Worm (Caenorhabditis elegans): ENCODE data around the gene srh-35.

Gene srh-35

ce11 chrV:449130-449529, at the start of gene srh-35:
srh-35 (minus strand) TSS chrV:449230.
- TF ChIP-seq cog-1 (tag; optimal IDR thresholded peaks at IDR 0.05) (no peak), ztf-23 (GFP tag; IDR thresholded peaks at IDR 0.05) (no peak), T22C8.4 (GFP tag; IDR thresholded peaks at IDR 0.05) (no peak), tab-1 (GFP tag; IDR thresholded peaks at IDR 0.05) (no peak)

ce11 chrV:497399-497798, 48.4 kb upstream of the srh-35 start, which contains the start of gene T01G6.1:
T01G6.1 (plus strand) TSS chrV:497699.
- no peak for TF ChIP-seq ref-1 (GFP tag; conservative IDR thresholded peaks at IDR 0.05)
- no peak for TF ChIP-seq cog-1 (tag; optimal IDR thresholded peaks at IDR 0.05)
- no peak for TF ChIP-seq T22C8.4 (GFP tag; IDR thresholded peaks at IDR 0.05)
- TF ChIP-seq tab-1 (GFP tag; IDR thresholded peaks at IDR 0.05), result no peak
- no peak for TF ChIP-seq med-1 (GFP tag; optimal IDR thresholded peaks at IDR 0.05; ENCODE audit: insufficient read depth)
- TF ChIP-seq klf-2 (GFP tag; conservative IDR thresholded peaks at IDR 0.05), result no peak
- TF ChIP-seq ztf-23 (GFP tag; IDR thresholded peaks at IDR 0.05), result no peak
- TF ChIP-seq flt-1 (GFP tag; IDR thresholded peaks at IDR 0.05), result no peak
- TF ChIP-seq ztf-29 (GFP tag; IDR thresholded peaks at IDR 0.05), result no peak

- TF ChIP-seq cog-1 (tag; optimal IDR thresholded peaks at IDR 0.05) (no peak), T22C8.4 (GFP tag; IDR thresholded peaks at IDR 0.05) (0 out of 2 replicates have a peak, but pooled peaks have one; percentile 29)
Observed at ce11 chrV:494284-494683, 45.3 kb upstream of the srh-35 start, which contains the start of gene nhr-131. nhr-131 (plus strand) TSS chrV:494370.

ce11 chrV:491432-491831, 42.4 kb upstream of the srh-35 start, which contains the start of gene str-196:
str-196 (plus strand) TSS chrV:491732.
- no peak for TF ChIP-seq tab-1 (GFP tag; IDR thresholded peaks at IDR 0.05)
- no peak for TF ChIP-seq T22C8.4 (GFP tag; IDR thresholded peaks at IDR 0.05)
- TF ChIP-seq flt-1 (GFP tag; IDR thresholded peaks at IDR 0.05), result no peak
- TF ChIP-seq ztf-23 (GFP tag; IDR thresholded peaks at IDR 0.05), result no peak
- TF ChIP-seq ref-1 (GFP tag; conservative IDR thresholded peaks at IDR 0.05), result no peak
- TF ChIP-seq med-1 (GFP tag; optimal IDR thresholded peaks at IDR 0.05; ENCODE audit: insufficient read depth), result no peak
- no peak for TF ChIP-seq ztf-29 (GFP tag; IDR thresholded peaks at IDR 0.05)
- no peak for TF ChIP-seq klf-2 (GFP tag; conservative IDR thresholded peaks at IDR 0.05)
- no peak for TF ChIP-seq cog-1 (tag; optimal IDR thresholded peaks at IDR 0.05)

ce11 chrV:489320-489719, 40.3 kb upstream of the srh-35 start, which contains the start of gene nhr-106:
nhr-106 (plus strand) TSS chrV:489620.
- TF ChIP-seq klf-2 (GFP tag; conservative IDR thresholded peaks at IDR 0.05) (no peak), med-1 (GFP tag; optimal IDR thresholded peaks at IDR 0.05; ENCODE audit: insufficient read depth) (no peak), ztf-23 (GFP tag; IDR thresholded peaks at IDR 0.05) (no peak), ztf-29 (GFP tag; IDR thresholded peaks at IDR 0.05) (no peak), T22C8.4 (GFP tag; IDR thresholded peaks at IDR 0.05) (no peak), cog-1 (tag; optimal IDR thresholded peaks at IDR 0.05) (no peak), ref-1 (GFP tag; conservative IDR thresholded peaks at IDR 0.05) (no peak), flt-1 (GFP tag; IDR thresholded peaks at IDR 0.05) (no peak), tab-1 (GFP tag; IDR thresholded peaks at IDR 0.05) (no peak)

ce11 chrV:487980-488379, 39.0 kb upstream of the srh-35 start:
- TF ChIP-seq ztf-23 (GFP tag; IDR thresholded peaks at IDR 0.05), result no peak
- TF ChIP-seq cog-1 (tag; optimal IDR thresholded peaks at IDR 0.05), result no peak
- no peak for TF ChIP-seq tab-1 (GFP tag; IDR thresholded peaks at IDR 0.05)
- no peak for TF ChIP-seq flt-1 (GFP tag; IDR thresholded peaks at IDR 0.05)
- no peak for TF ChIP-seq ref-1 (GFP tag; conservative IDR thresholded peaks at IDR 0.05)
- TF ChIP-seq klf-2 (GFP tag; conservative IDR thresholded peaks at IDR 0.05), result no peak
- TF ChIP-seq T22C8.4 (GFP tag; IDR thresholded peaks at IDR 0.05), result no peak
- no peak for TF ChIP-seq ztf-29 (GFP tag; IDR thresholded peaks at IDR 0.05)
- TF ChIP-seq med-1 (GFP tag; optimal IDR thresholded peaks at IDR 0.05; ENCODE audit: insufficient read depth), result no peak

ce11 chrV:486684-487083, 37.7 kb upstream of the srh-35 start, which contains the start of gene nhr-211:
nhr-211 (plus strand) TSS chrV:486984.
- TF ChIP-seq med-1 (GFP tag; optimal IDR thresholded peaks at IDR 0.05; ENCODE audit: insufficient read depth) (no peak), tab-1 (GFP tag; IDR thresholded peaks at IDR 0.05) (no peak)

ce11 chrV:484285-484890, 35.4 kb upstream of the srh-35 start, which contains the start of gene nhr-212:
nhr-212 (plus strand) TSS chrV:484857.
- TF ChIP-seq ztf-23 (GFP tag; IDR thresholded peaks at IDR 0.05) (no peak), ztf-29 (GFP tag; IDR thresholded peaks at IDR 0.05) (no peak), tab-1 (GFP tag; IDR thresholded peaks at IDR 0.05) (no peak), ref-1 (GFP tag; conservative IDR thresholded peaks at IDR 0.05) (no peak), T22C8.4 (GFP tag; IDR thresholded peaks at IDR 0.05) (no peak), med-1 (GFP tag; optimal IDR thresholded peaks at IDR 0.05; ENCODE audit: insufficient read depth) (no peak), klf-2 (GFP tag; conservative IDR thresholded peaks at IDR 0.05) (no peak), flt-1 (GFP tag; IDR thresholded peaks at IDR 0.05) (no peak), cog-1 (tag; optimal IDR thresholded peaks at IDR 0.05) (no peak)

- no peak for TF ChIP-seq T22C8.4 (GFP tag; IDR thresholded peaks at IDR 0.05)
- TF ChIP-seq ref-1 (GFP tag; conservative IDR thresholded peaks at IDR 0.05), result no peak
- TF ChIP-seq cog-1 (tag; optimal IDR thresholded peaks at IDR 0.05), result no peak
- no peak for TF ChIP-seq tab-1 (GFP tag; IDR thresholded peaks at IDR 0.05)
- no peak for TF ChIP-seq klf-2 (GFP tag; conservative IDR thresholded peaks at IDR 0.05)
- TF ChIP-seq med-1 (GFP tag; optimal IDR thresholded peaks at IDR 0.05; ENCODE audit: insufficient read depth), result no peak
- no peak for TF ChIP-seq flt-1 (GFP tag; IDR thresholded peaks at IDR 0.05)
- no peak for TF ChIP-seq ztf-29 (GFP tag; IDR thresholded peaks at IDR 0.05)
- TF ChIP-seq ztf-23 (GFP tag; IDR thresholded peaks at IDR 0.05), result no peak
Observed at ce11 chrV:483289-483795, 34.3 kb upstream of the srh-35 start, which contains the start of gene nhr-130. nhr-130 (minus strand) TSS chrV:483339.

- TF ChIP-seq T22C8.4 (GFP tag; IDR thresholded peaks at IDR 0.05) (no peak), ztf-23 (GFP tag; IDR thresholded peaks at IDR 0.05) (no peak), med-1 (GFP tag; optimal IDR thresholded peaks at IDR 0.05; ENCODE audit: insufficient read depth) (no peak), cog-1 (tag; optimal IDR thresholded peaks at IDR 0.05) (no peak), ztf-29 (GFP tag; IDR thresholded peaks at IDR 0.05) (no peak), ref-1 (GFP tag; conservative IDR thresholded peaks at IDR 0.05) (no peak), klf-2 (GFP tag; conservative IDR thresholded peaks at IDR 0.05) (no peak), tab-1 (GFP tag; IDR thresholded peaks at IDR 0.05) (no peak), flt-1 (GFP tag; IDR thresholded peaks at IDR 0.05) (no peak)
Observed at ce11 chrV:482860-483259, 33.8 kb upstream of the srh-35 start.

Measured in whole organism, midembryonic.